Worm (Caenorhabditis elegans) whole organism, late embryonic: Measurements from ENCODE around the gene Y82E9BR.6.

Experiments used
- C08G9.2 ChIP-seq: sonication (generic microtip); optimal IDR thresholded peaks from 2 replicates; lab custom pipeline; 2016; ENCODE audit warnings: mild to moderate bottlenecking, missing genetic modification characterization, moderate library complexity, missing compliant biosample characterization
- F13H6.1 ChIP-seq: sonication (generic microtip); optimal IDR thresholded peaks from 2 replicates; lab custom pipeline; 2016; ENCODE audit warnings: missing genetic modification characterization, missing compliant biosample characterization
- Y22D7AL.16 ChIP-seq: sonication (generic microtip); optimal IDR thresholded peaks from 2 replicates; lab custom pipeline; 2016; ENCODE audit warnings: missing genetic modification characterization, missing compliant biosample characterization
- ama-1 ChIP-seq: fragments of 150-350 bp; optimal IDR thresholded peaks from 2 replicates; lab custom pipeline; 2014
- ceh-18 ChIP-seq: sonication (generic microtip); optimal IDR thresholded peaks from 2 replicates; lab custom pipeline; 2016; ENCODE audit warnings: missing genetic modification characterization, missing compliant biosample characterization
- ceh-19 ChIP-seq: fragments of 200-800 bp; sonication (Bioruptor generic); optimal IDR thresholded peaks from 2 replicates; lab custom pipeline; 2018; ENCODE audit warnings: mild to moderate bottlenecking, missing genetic modification characterization, missing compliant biosample characterization
- ceh-24 ChIP-seq: sonication (generic microtip); optimal IDR thresholded peaks from 2 replicates; lab custom pipeline; 2016; ENCODE audit warnings: mild to moderate bottlenecking, missing genetic modification characterization, missing compliant biosample characterization
- ceh-30 ChIP-seq: fragments of 150-350 bp; optimal IDR thresholded peaks from 2 replicates; lab custom pipeline; 2014; ENCODE audit warnings: missing biosample characterization, missing genetic modification characterization
- ceh-31 ChIP-seq: sonication (generic microtip); optimal IDR thresholded peaks from 2 replicates; lab custom pipeline; 2016; ENCODE audit warnings: missing genetic modification characterization, missing compliant biosample characterization
- ceh-48 ChIP-seq: sonication (generic microtip); optimal IDR thresholded peaks from 2 replicates; lab custom pipeline; 2016; ENCODE audit warnings: missing genetic modification characterization, inconsistent platforms, missing compliant biosample characterization
- dve-1 ChIP-seq: sonication (generic microtip); optimal IDR thresholded peaks from 2 replicates; lab custom pipeline; 2017; ENCODE audit warnings: antibody characterized with exemption, mild to moderate bottlenecking, missing genetic modification characterization, missing compliant biosample characterization
- elt-2 ChIP-seq: sonication (generic microtip); optimal IDR thresholded peaks from 2 replicates; lab custom pipeline; 2016; ENCODE audit warnings: missing genetic modification reagents, missing genetic modification characterization, missing compliant biosample characterization
- ets-4 ChIP-seq: sonication (generic microtip); optimal IDR thresholded peaks from 2 replicates; lab custom pipeline; 2016; ENCODE audit warnings: missing genetic modification characterization, missing compliant biosample characterization
- eyg-1 ChIP-seq: sonication (generic microtip); optimal IDR thresholded peaks from 2 replicates; lab custom pipeline; 2016; ENCODE audit warnings: missing genotype, missing genetic modification characterization, missing compliant biosample characterization
- fax-1 ChIP-seq: sonication (generic microtip); optimal IDR thresholded peaks from 2 replicates; lab custom pipeline; 2016; ENCODE audit warnings: missing genotype, missing genetic modification characterization, missing compliant biosample characterization
- hlh-13 ChIP-seq: fragments of 200-800 bp; sonication (Bioruptor generic); optimal IDR thresholded peaks from 2 replicates; lab custom pipeline; 2018; ENCODE audit warnings: mild to moderate bottlenecking, missing genetic modification characterization, missing compliant biosample characterization
- hlh-15 ChIP-seq: sonication (generic microtip); optimal IDR thresholded peaks from 2 replicates; lab custom pipeline; 2016; ENCODE audit warnings: missing genetic modification characterization, missing compliant biosample characterization
- hlh-30 ChIP-seq: sonication (generic microtip); optimal IDR thresholded peaks from 2 replicates; lab custom pipeline; 2017; ENCODE audit warnings: antibody characterized with exemption, missing genetic modification characterization, missing compliant biosample characterization; ENCODE audit not compliant: insufficient read depth
- lim-6 ChIP-seq: sonication (generic microtip); optimal IDR thresholded peaks from 2 replicates; lab custom pipeline; 2016; ENCODE audit warnings: missing genetic modification characterization, missing compliant biosample characterization
- nfya-1 ChIP-seq: sonication (generic microtip); optimal IDR thresholded peaks from 2 replicates; lab custom pipeline; 2017; ENCODE audit warnings: missing genetic modification characterization, mild to moderate bottlenecking, missing compliant biosample characterization, antibody characterized with exemption, moderate library complexity
- nhr-11 ChIP-seq: fragments of 150-350 bp; optimal IDR thresholded peaks from 2 replicates; lab custom pipeline; 2014; ENCODE audit warnings: missing biosample characterization, missing genetic modification characterization
- nhr-232 ChIP-seq: sonication (generic microtip); optimal IDR thresholded peaks from 2 replicates; lab custom pipeline; 2016; ENCODE audit warnings: missing genetic modification characterization, missing compliant biosample characterization
- odd-2 ChIP-seq: sonication (generic microtip); optimal IDR thresholded peaks from 2 replicates; lab custom pipeline; 2017; ENCODE audit warnings: antibody characterized with exemption, mild to moderate bottlenecking, missing genetic modification characterization, missing compliant biosample characterization
- pag-3 ChIP-seq: sonication (generic microtip); optimal IDR thresholded peaks from 2 replicates; lab custom pipeline; 2016; ENCODE audit warnings: missing compliant biosample characterization, missing genetic modification characterization, borderline replicate concordance
- pax-1 ChIP-seq: fragments of 150-350 bp; optimal IDR thresholded peaks from 2 replicates; lab custom pipeline; 2014; ENCODE audit warnings: missing biosample characterization, missing genetic modification characterization
- rnt-1 ChIP-seq: sonication (generic microtip); optimal IDR thresholded peaks from 2 replicates; lab custom pipeline; 2016; ENCODE audit warnings: missing genetic modification characterization, missing compliant biosample characterization
- sox-4 ChIP-seq: sonication (generic microtip); optimal IDR thresholded peaks from 2 replicates; lab custom pipeline; 2017; ENCODE audit warnings: mild to moderate bottlenecking, missing genetic modification characterization, inconsistent platforms, missing compliant biosample characterization
- syd-9 ChIP-seq: sonication (generic microtip); optimal IDR thresholded peaks from 2 replicates; lab custom pipeline; 2016; ENCODE audit warnings: mild to moderate bottlenecking, missing genetic modification characterization, moderate library complexity, missing compliant biosample characterization
- tbx-2 ChIP-seq: sonication (generic microtip); optimal IDR thresholded peaks from 2 replicates; lab custom pipeline; 2016; ENCODE audit warnings: missing genetic modification characterization, missing compliant biosample characterization
- tbx-7 ChIP-seq: sonication (generic microtip); optimal IDR thresholded peaks from 2 replicates; lab custom pipeline; 2016; ENCODE audit warnings: missing genotype, missing genetic modification characterization, missing compliant biosample characterization
- ttx-3 ChIP-seq: sonication (generic microtip); optimal IDR thresholded peaks from 2 replicates; lab custom pipeline; 2016; ENCODE audit warnings: missing genetic modification reagents, missing genetic modification characterization, missing compliant biosample characterization
- unc-3 ChIP-seq, 2 experiments: fragments of 200-800 bp in 1 of 2; sonication (Bioruptor generic) in 1 of 2; sonication (generic microtip) in 1 of 2; conservative IDR thresholded peaks in 1 of 2; optimal IDR thresholded peaks in 1 of 2; 2 replicates each; pipeline versions ENCODE4 v1.3.6 to Lab custom; 2016 to 2022; ENCODE audit warnings: missing compliant biosample characterization in 2 of 2, missing genetic modification characterization in 2 of 2, missing genetic modification reagents in 1 of 2
- unc-42 ChIP-seq: sonication (generic microtip); optimal IDR thresholded peaks from 2 replicates; lab custom pipeline; 2016; ENCODE audit warnings: missing genotype, missing genetic modification characterization, missing compliant biosample characterization
- unc-55 ChIP-seq: sonication (generic microtip); optimal IDR thresholded peaks from 2 replicates; lab custom pipeline; 2017; ENCODE audit warnings: missing biosample characterization, missing genetic modification reagents, missing genetic modification characterization
- zip-5 ChIP-seq: sonication (generic microtip); optimal IDR thresholded peaks from 2 replicates; lab custom pipeline; 2016; ENCODE audit warnings: missing genetic modification characterization, missing compliant biosample characterization

Y82E9BR.6 gene

ce11 chrIII:1418709-1419108 lies 37.7 kb downstream of the Y82E9BR.6 start:
- peak; percentile 6 for TF ChIP-seq pag-3 (tag; lab: Kevin White, UChicago)
- TF ChIP-seq F13H6.1 (tag; lab: Kevin White, UChicago), result peak; percentile 19
- TF ChIP-seq tbx-7 (tag; lab: Kevin White, UChicago), result no peak
- TF ChIP-seq tbx-2, result peak; percentile 55
- TF ChIP-seq elt-2 (tag; lab: Kevin White, UChicago), result peak; percentile 28
- peak; percentile 30 for TF ChIP-seq ceh-31 (tag; lab: Kevin White, UChicago)
- TF ChIP-seq unc-55 (GFP tag; lab: Kevin White, UChicago), result peak; percentile 7
- TF ChIP-seq sox-4 (tag; lab: Kevin White, UChicago), result no peak
- TF ChIP-seq C08G9.2 (tag; lab: Kevin White, UChicago), result peak; percentile 13
- peak; percentile 18 for TF ChIP-seq syd-9 (tag; lab: Kevin White, UChicago)
- no peak for TF ChIP-seq ttx-3
- no peak for TF ChIP-seq nhr-11 (tag; lab: Kevin White, UChicago)
- TF ChIP-seq odd-2 (tag; lab: Kevin White, UChicago), result no peak
- no peak for TF ChIP-seq ets-4
- peak; percentile 59 for TF ChIP-seq hlh-30 (tag; lab: Kevin White, UChicago)
- peak; percentile 41 for TF ChIP-seq dve-1 (tag; lab: Kevin White, UChicago)
- no peak for TF ChIP-seq fax-1 (tag; lab: Kevin White, UChicago)
- TF ChIP-seq ceh-18, result peak; percentile 77
- peak; percentile 64 for TF ChIP-seq ceh-48 (tag; lab: Kevin White, UChicago)
- no peak for TF ChIP-seq rnt-1 (tag; lab: Kevin White, UChicago)
- no peak for TF ChIP-seq lim-6
- TF ChIP-seq nfya-1 (tag; lab: Kevin White, UChicago), result peak; percentile 96

- TF ChIP-seq pag-3 (tag; lab: Kevin White, UChicago) (no peak), nhr-232 (no peak), pax-1 (no peak), ceh-19 (GFP tag; lab: Kevin White, UChicago) (no peak), dve-1 (tag; lab: Kevin White, UChicago) (no peak), hlh-13 (GFP tag; lab: Kevin White, UChicago) (no peak), unc-3 (GFP tag; conservative IDR thresholded peaks at IDR 0.05; lab: Robert Waterston, UW) (no peak), unc-3 (tag; optimal IDR thresholded peaks at IDR 0.05; lab: Kevin White, UChicago) (no peak), ceh-24 (no peak), eyg-1 (tag; lab: Kevin White, UChicago) (no peak)
These were observed 38.2 kb downstream of the Y82E9BR.6 start, which contains the start of gene Y82E9BR.3 for ce11 chrIII:1419146-1419636. TSS of gene Y82E9BR.3 (plus strand) at chrIII:1419196.

ce11 chrIII:1419700-1420356 lies 38.8 kb downstream of the Y82E9BR.6 start:
- peak; percentile 29 for TF ChIP-seq ama-1
- TF ChIP-seq zip-5 (tag; lab: Kevin White, UChicago), result no peak

ce11 chrIII:1421436-1421835 lies 40.4 kb downstream of the Y82E9BR.6 start:
- TF ChIP-seq nhr-11 (tag; lab: Kevin White, UChicago) (no peak), hlh-15 (tag; lab: Kevin White, UChicago) (no peak), ceh-31 (tag; lab: Kevin White, UChicago) (no peak), ceh-18 (no peak), unc-42 (no peak), Y22D7AL.16 (tag; lab: Kevin White, UChicago) (no peak), ceh-30 (tag; lab: Kevin White, UChicago) (no peak)
- TF ChIP-seq, all 69 proteins: peak for 0
